Fruit fly (Drosophila melanogaster) whole organism, adult: ENCODE results near the gene Nnp-1.

Experiments used
- CG1620 ChIP-seq: fragments of 200-800 bp; sonication (Bioruptor generic); optimal IDR thresholded peaks from 2 replicates; lab custom pipeline; 2016; ENCODE audit warnings: missing biosample characterization, missing genetic modification characterization
- CG33017 ChIP-seq: fragments of 200-800 bp; sonication (Bioruptor generic); optimal IDR thresholded peaks from 2 replicates; lab custom pipeline; 2018; ENCODE audit warnings: missing biosample characterization, mild to moderate bottlenecking, missing genetic modification characterization, moderate library complexity
- CG5204 ChIP-seq: fragments of 200-800 bp; sonication (Bioruptor generic); optimal IDR thresholded peaks from 2 replicates; lab custom pipeline; 2016; ENCODE audit warnings: missing biosample characterization, missing genetic modification characterization
- CG7045 ChIP-seq: fragments of 200-800 bp; sonication (Bioruptor generic); optimal IDR thresholded peaks from 2 replicates; lab custom pipeline; 2017; ENCODE audit warnings: missing biosample characterization, mild to moderate bottlenecking, missing genetic modification characterization
- CG7101 ChIP-seq: fragments of 200-800 bp; sonication (Bioruptor generic); optimal IDR thresholded peaks from 2 replicates; lab custom pipeline; 2018; ENCODE audit warnings: missing biosample characterization, mild to moderate bottlenecking, missing genetic modification characterization, moderate library complexity
- Clk ChIP-seq: fragments of 200-800 bp; sonication (Bioruptor generic); optimal IDR thresholded peaks from 2 replicates; lab custom pipeline; 2017; ENCODE audit warnings: missing biosample characterization, missing genetic modification characterization
- Crg-1 ChIP-seq: fragments of 200-800 bp; sonication (Bioruptor generic); optimal IDR thresholded peaks from 2 replicates; lab custom pipeline; 2016; ENCODE audit warnings: missing biosample characterization, missing genetic modification characterization
- Hr96 ChIP-seq: fragments of 200-800 bp; sonication (Bioruptor generic); optimal IDR thresholded peaks from 2 replicates; lab custom pipeline; 2016; ENCODE audit warnings: missing biosample characterization, missing genetic modification characterization
- Mnt ChIP-seq: fragments of 200-800 bp; sonication (Bioruptor generic); optimal IDR thresholded peaks from 2 replicates; lab custom pipeline; 2016; ENCODE audit warnings: missing biosample characterization, mild to moderate bottlenecking, missing genetic modification characterization
- bab1 ChIP-seq: fragments of 200-800 bp; sonication (Bioruptor generic); optimal IDR thresholded peaks from 3 replicates; lab custom pipeline; 2019; ENCODE audit warnings: missing biosample characterization, mild to moderate bottlenecking, missing genetic modification characterization, moderate library complexity
- cic ChIP-seq: fragments of 200-800 bp; sonication (Bioruptor generic); optimal IDR thresholded peaks from 2 replicates; lab custom pipeline; 2017; ENCODE audit warnings: missing biosample characterization, mild to moderate bottlenecking, missing genetic modification characterization, moderate library complexity
- cnc ChIP-seq, 2 experiments: fragments of >200 bp; optimal IDR thresholded peaks; 2 replicates each; lab custom pipeline; 2017
- kay ChIP-seq: fragments of 200-800 bp; sonication (Bioruptor generic); peaks from one replicate; lab custom pipeline; 2016; ENCODE audit warnings: missing biosample characterization, missing genetic modification characterization, borderline replicate concordance
- ovo ChIP-seq: fragments of 200-800 bp; sonication (Bioruptor generic); optimal IDR thresholded peaks from 2 replicates; lab custom pipeline; 2016; ENCODE audit warnings: missing biosample characterization, missing genetic modification characterization
- pad ChIP-seq: fragments of 200-800 bp; sonication (Bioruptor generic); optimal IDR thresholded peaks from 3 replicates; lab custom pipeline; 2017; ENCODE audit warnings: missing biosample characterization, missing genetic modification characterization, mild to moderate bottlenecking, moderate library complexity, missing genetic modification reagents
- toe ChIP-seq: fragments of 200-800 bp; sonication (Bioruptor generic); optimal IDR thresholded peaks from 2 replicates; lab custom pipeline; 2016; ENCODE audit warnings: missing biosample characterization, missing genetic modification characterization

Nnp-1 gene

dm6 chr2L:13332736-13333135 lies 33.3 kb downstream of the Nnp-1 start:
- TF ChIP-seq ovo (GFP tag; lab: Kevin White, UChicago): no peak

- TF ChIP-seq kay (GFP tag; lab: Kevin White, UChicago) (no peak), CG33017 (tag; lab: Kevin White, UChicago) (peak; percentile 17)
These were observed 34.0 kb downstream of the Nnp-1 start for dm6 chr2L:13331868-13332544.

- TF ChIP-seq kay (GFP tag; lab: Kevin White, UChicago) (no peak), CG7045 (GFP tag; lab: Kevin White, UChicago) (no peak), Mnt (GFP tag; lab: Kevin White, UChicago) (no peak)
These were observed 35.0 kb downstream of the Nnp-1 start, which contains the start of gene hbt for dm6 chr2L:13331021-13331420. Gene hbt (minus strand): TSS chr2L:13331121.

DNA sequence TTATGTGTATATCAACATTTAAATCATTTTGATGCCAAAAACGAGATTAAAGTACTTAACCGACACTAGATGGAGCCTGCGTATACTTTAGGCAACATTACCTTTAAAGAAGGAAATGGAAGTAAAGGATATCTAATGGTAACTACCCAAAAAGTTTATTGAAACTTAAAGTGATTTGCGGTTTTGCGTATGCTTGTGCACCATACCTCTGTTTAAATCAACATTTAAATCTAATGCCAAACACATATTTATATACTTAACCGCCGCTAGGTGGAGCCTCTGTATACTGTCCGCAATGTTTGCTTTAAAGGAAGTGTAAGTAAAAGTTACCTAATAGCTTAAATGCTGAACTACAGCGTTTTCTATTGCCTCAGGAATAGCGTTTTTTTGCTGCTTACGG lies 40.2 kb downstream of the Nnp-1 start:
- no peak for TF ChIP-seq CG1620
- no peak for TF ChIP-seq CG7101
- TF ChIP-seq pad (GFP tag; lab: Kevin White, UChicago): no peak
- TF ChIP-seq Hr96 (GFP tag; lab: Kevin White, UChicago): no peak
- no peak for TF ChIP-seq CG5204
- no peak for TF ChIP-seq CG33017 (tag; lab: Kevin White, UChicago)
- TF ChIP-seq cic (GFP tag; lab: Kevin White, UChicago): no peak
- TF ChIP-seq ovo (GFP tag; lab: Kevin White, UChicago): no peak
- no peak for TF ChIP-seq kay (GFP tag; lab: Kevin White, UChicago)
- TF ChIP-seq bab1 (GFP tag; lab: Kevin White, UChicago): no peak
- TF ChIP-seq Crg-1 (GFP tag; lab: Kevin White, UChicago): no peak
- no peak for TF ChIP-seq toe (GFP tag; lab: Kevin White, UChicago)
- no peak for TF ChIP-seq Clk (GFP tag; lab: Kevin White, UChicago)
- no peak for TF ChIP-seq Mnt (GFP tag; lab: Kevin White, UChicago)
- no peak for TF ChIP-seq cnc (optimal IDR thresholded peaks at IDR 0.05; lab: Kevin White, UChicago)
- TF ChIP-seq CG7045 (GFP tag; lab: Kevin White, UChicago): no peak
